Fruit fly (Drosophila melanogaster) whole organism, adult: ENCODE measurements around the gene Idh3b.

Source experiments
- CG14711 ChIP-seq: fragments of 200-800 bp; sonication (Bioruptor generic); optimal IDR thresholded peaks from 2 replicates; lab custom pipeline; 2018; ENCODE audit warnings: missing biosample characterization, mild to moderate bottlenecking, missing genetic modification characterization, moderate library complexity
- CG33017 ChIP-seq: fragments of 200-800 bp; sonication (Bioruptor generic); optimal IDR thresholded peaks from 2 replicates; lab custom pipeline; 2018; ENCODE audit warnings: missing biosample characterization, mild to moderate bottlenecking, missing genetic modification characterization, moderate library complexity
- CG7101 ChIP-seq: fragments of 200-800 bp; sonication (Bioruptor generic); optimal IDR thresholded peaks from 2 replicates; lab custom pipeline; 2018; ENCODE audit warnings: missing biosample characterization, mild to moderate bottlenecking, missing genetic modification characterization, moderate library complexity
- Clk ChIP-seq: fragments of 200-800 bp; sonication (Bioruptor generic); optimal IDR thresholded peaks from 2 replicates; lab custom pipeline; 2017; ENCODE audit warnings: missing biosample characterization, missing genetic modification characterization
- Crg-1 ChIP-seq: fragments of 200-800 bp; sonication (Bioruptor generic); optimal IDR thresholded peaks from 2 replicates; lab custom pipeline; 2016; ENCODE audit warnings: missing biosample characterization, missing genetic modification characterization
- cic ChIP-seq: fragments of 200-800 bp; sonication (Bioruptor generic); optimal IDR thresholded peaks from 2 replicates; lab custom pipeline; 2017; ENCODE audit warnings: missing biosample characterization, mild to moderate bottlenecking, missing genetic modification characterization, moderate library complexity
- cnc ChIP-seq, 2 experiments: fragments of >200 bp; optimal IDR thresholded peaks; 2 replicates each; lab custom pipeline; 2017
- kay ChIP-seq: fragments of 200-800 bp; sonication (Bioruptor generic); peaks from one replicate; lab custom pipeline; 2016; ENCODE audit warnings: missing biosample characterization, missing genetic modification characterization, borderline replicate concordance
- ovo ChIP-seq: fragments of 200-800 bp; sonication (Bioruptor generic); optimal IDR thresholded peaks from 2 replicates; lab custom pipeline; 2016; ENCODE audit warnings: missing biosample characterization, missing genetic modification characterization

- no peak for TF ChIP-seq kay (GFP tag; lab: Kevin White, UChicago)
- no peak for TF ChIP-seq ovo (GFP tag; lab: Kevin White, UChicago)
- TF ChIP-seq cnc (optimal IDR thresholded peaks at IDR 0.05; lab: Kevin White, UChicago), result no peak
- TF ChIP-seq Clk (GFP tag; lab: Kevin White, UChicago), result no peak
- no peak for TF ChIP-seq cic (GFP tag; lab: Kevin White, UChicago)
- no peak for TF ChIP-seq Crg-1 (GFP tag; lab: Kevin White, UChicago)
- TF ChIP-seq CG14711 (tag; lab: Kevin White, UChicago), result no peak
- TF ChIP-seq CG7101 (tag; lab: Kevin White, UChicago), result no peak
- TF ChIP-seq CG33017 (tag; lab: Kevin White, UChicago), result no peak
Observed at dm6 chr3R:22066440-22066839, 47.3 kb upstream of the Idh3b start.
